Worm (Caenorhabditis elegans) whole organism, late embryonic: ENCODE results near the gene nspg-10.

Experiments
- C38D4.7 ChIP-seq: fragments of 200-800 bp; sonication (Bioruptor generic); optimal IDR thresholded peaks from 2 replicates; lab custom pipeline; 2018; ENCODE audit warnings: mild to moderate bottlenecking, missing genetic modification characterization, moderate library complexity, missing compliant biosample characterization
- K02D7.2 ChIP-seq: sonication (generic microtip); optimal IDR thresholded peaks from 2 replicates; lab custom pipeline; 2017; ENCODE audit warnings: mild to moderate bottlenecking, missing genetic modification characterization, missing compliant biosample characterization
- ama-1 ChIP-seq: fragments of 150-350 bp; optimal IDR thresholded peaks from 2 replicates; lab custom pipeline; 2014
- ceh-22 ChIP-seq: sonication (generic microtip); optimal IDR thresholded peaks from 2 replicates; lab custom pipeline; 2017; ENCODE audit warnings: missing biosample characterization, missing genetic modification characterization
- ceh-31 ChIP-seq: sonication (generic microtip); optimal IDR thresholded peaks from 2 replicates; lab custom pipeline; 2016; ENCODE audit warnings: missing genetic modification characterization, missing compliant biosample characterization
- ceh-34 ChIP-seq: sonication (generic microtip); optimal IDR thresholded peaks from 2 replicates; lab custom pipeline; 2016; ENCODE audit warnings: mild to moderate bottlenecking, missing genetic modification characterization, missing compliant biosample characterization
- ceh-45 ChIP-seq: fragments of 200-800 bp; sonication (Bioruptor generic); IDR thresholded peaks from 2 replicates; pipeline ENCODE4 v1.3.6; 2022; ENCODE audit warnings: missing genetic modification reagents, missing genetic modification characterization, missing compliant biosample characterization
- ceh-6 ChIP-seq: fragments of 200-800 bp; sonication (Bioruptor generic); optimal IDR thresholded peaks from 2 replicates; lab custom pipeline; 2018; ENCODE audit warnings: mild to moderate bottlenecking, missing genetic modification characterization, missing compliant biosample characterization
- che-1 ChIP-seq: sonication (generic microtip); optimal IDR thresholded peaks from 2 replicates; lab custom pipeline; 2016; ENCODE audit warnings: mild to moderate bottlenecking, missing genetic modification characterization, missing compliant biosample characterization
- dve-1 ChIP-seq: sonication (generic microtip); optimal IDR thresholded peaks from 2 replicates; lab custom pipeline; 2017; ENCODE audit warnings: antibody characterized with exemption, mild to moderate bottlenecking, missing genetic modification characterization, missing compliant biosample characterization
- elt-4 ChIP-seq: sonication (generic microtip); optimal IDR thresholded peaks from 2 replicates; lab custom pipeline; 2016; ENCODE audit warnings: missing genetic modification characterization, missing compliant biosample characterization
- fkh-6 ChIP-seq: sonication (generic microtip); optimal IDR thresholded peaks from 2 replicates; lab custom pipeline; 2016; ENCODE audit warnings: missing genetic modification characterization, missing compliant biosample characterization
- hlh-15 ChIP-seq: sonication (generic microtip); optimal IDR thresholded peaks from 2 replicates; lab custom pipeline; 2016; ENCODE audit warnings: missing genetic modification characterization, missing compliant biosample characterization
- hlh-30 ChIP-seq: sonication (generic microtip); optimal IDR thresholded peaks from 2 replicates; lab custom pipeline; 2017; ENCODE audit warnings: antibody characterized with exemption, missing genetic modification characterization, missing compliant biosample characterization; ENCODE audit not compliant: insufficient read depth
- hlh-6 ChIP-seq: sonication (generic microtip); optimal IDR thresholded peaks from 2 replicates; lab custom pipeline; 2016; ENCODE audit warnings: missing genotype, missing genetic modification characterization, missing compliant biosample characterization
- lim-6 ChIP-seq: sonication (generic microtip); optimal IDR thresholded peaks from 2 replicates; lab custom pipeline; 2016; ENCODE audit warnings: missing genetic modification characterization, missing compliant biosample characterization
- mec-3 ChIP-seq: sonication (generic microtip); optimal IDR thresholded peaks from 2 replicates; lab custom pipeline; 2016; ENCODE audit warnings: borderline replicate concordance, missing genetic modification characterization, missing compliant biosample characterization
- nhr-232 ChIP-seq: sonication (generic microtip); optimal IDR thresholded peaks from 2 replicates; lab custom pipeline; 2016; ENCODE audit warnings: missing genetic modification characterization, missing compliant biosample characterization
- npax-4 ChIP-seq: sonication (generic microtip); optimal IDR thresholded peaks from 2 replicates; lab custom pipeline; 2016; ENCODE audit warnings: missing genetic modification characterization, missing compliant biosample characterization
- pag-3 ChIP-seq: sonication (generic microtip); optimal IDR thresholded peaks from 2 replicates; lab custom pipeline; 2016; ENCODE audit warnings: missing compliant biosample characterization, missing genetic modification characterization, borderline replicate concordance
- pat-9 ChIP-seq: fragments of 200-800 bp; sonication (Bioruptor generic); optimal IDR thresholded peaks from 2 replicates; lab custom pipeline; 2018; ENCODE audit warnings: mild to moderate bottlenecking, missing genetic modification characterization, moderate library complexity, missing compliant biosample characterization
- pha-2 ChIP-seq: sonication (generic microtip); optimal IDR thresholded peaks from 2 replicates; lab custom pipeline; 2017; ENCODE audit warnings: mild to moderate bottlenecking, missing genetic modification characterization, missing compliant biosample characterization
- pha-4 ChIP-seq: fragments of 150-350 bp; optimal IDR thresholded peaks from 2 replicates; lab custom pipeline; 2018; ENCODE audit warnings: missing biosample characterization, missing genetic modification reagents, missing genetic modification characterization
- pqm-1 ChIP-seq: sonication (generic microtip); optimal IDR thresholded peaks from 2 replicates; lab custom pipeline; 2016; ENCODE audit warnings: missing genetic modification characterization, missing compliant biosample characterization
- sox-4 ChIP-seq: sonication (generic microtip); optimal IDR thresholded peaks from 2 replicates; lab custom pipeline; 2017; ENCODE audit warnings: mild to moderate bottlenecking, missing genetic modification characterization, inconsistent platforms, missing compliant biosample characterization
- tbx-2 ChIP-seq: sonication (generic microtip); optimal IDR thresholded peaks from 2 replicates; lab custom pipeline; 2016; ENCODE audit warnings: missing genetic modification characterization, missing compliant biosample characterization
- unc-3 ChIP-seq, 2 experiments: fragments of 200-800 bp in 1 of 2; sonication (Bioruptor generic) in 1 of 2; sonication (generic microtip) in 1 of 2; conservative IDR thresholded peaks in 1 of 2; optimal IDR thresholded peaks in 1 of 2; 2 replicates each; pipeline versions ENCODE4 v1.3.6 to Lab custom; 2016 to 2022; ENCODE audit warnings: missing compliant biosample characterization in 2 of 2, missing genetic modification characterization in 2 of 2, missing genetic modification reagents in 1 of 2
- unc-42 ChIP-seq: sonication (generic microtip); optimal IDR thresholded peaks from 2 replicates; lab custom pipeline; 2016; ENCODE audit warnings: missing genotype, missing genetic modification characterization, missing compliant biosample characterization
- unc-55 ChIP-seq: sonication (generic microtip); optimal IDR thresholded peaks from 2 replicates; lab custom pipeline; 2017; ENCODE audit warnings: missing biosample characterization, missing genetic modification reagents, missing genetic modification characterization
- unc-86 ChIP-seq: sonication (generic microtip); optimal IDR thresholded peaks from 2 replicates; lab custom pipeline; 2016; ENCODE audit warnings: missing genetic modification characterization, missing compliant biosample characterization
- zip-5 ChIP-seq: sonication (generic microtip); optimal IDR thresholded peaks from 2 replicates; lab custom pipeline; 2016; ENCODE audit warnings: missing genetic modification characterization, missing compliant biosample characterization
- ztf-16 ChIP-seq: sonication (generic microtip); optimal IDR thresholded peaks from 2 replicates; lab custom pipeline; 2017; ENCODE audit warnings: missing genetic modification characterization, missing compliant biosample characterization

nspg-10 gene

ce11 chrIV:4562599-4563116 is 42.9 kb upstream of the nspg-10 start, which contains the start of gene igeg-1:
igeg-1 (plus strand) TSS chrIV:4562649.
- TF ChIP-seq hlh-30, result no peak

- TF ChIP-seq pha-2 (tag; lab: Kevin White, UChicago) (no peak), ceh-6 (GFP tag; lab: Kevin White, UChicago) (no peak)
Observed at ce11 chrIV:4564541-4564940, 41.0 kb upstream of the nspg-10 start.

ce11 chrIV:4565882-4566281 is 39.7 kb upstream of the nspg-10 start:
- TF ChIP-seq ama-1 (lab: Kevin White, UChicago), result no peak
- TF ChIP-seq hlh-6 (tag; lab: Kevin White, UChicago), result no peak
- TF ChIP-seq ceh-34 (tag; lab: Kevin White, UChicago), result no peak
- TF ChIP-seq pha-2 (tag; lab: Kevin White, UChicago), result no peak
- no peak for TF ChIP-seq pqm-1 (tag; lab: Kevin White, UChicago)

DNA sequence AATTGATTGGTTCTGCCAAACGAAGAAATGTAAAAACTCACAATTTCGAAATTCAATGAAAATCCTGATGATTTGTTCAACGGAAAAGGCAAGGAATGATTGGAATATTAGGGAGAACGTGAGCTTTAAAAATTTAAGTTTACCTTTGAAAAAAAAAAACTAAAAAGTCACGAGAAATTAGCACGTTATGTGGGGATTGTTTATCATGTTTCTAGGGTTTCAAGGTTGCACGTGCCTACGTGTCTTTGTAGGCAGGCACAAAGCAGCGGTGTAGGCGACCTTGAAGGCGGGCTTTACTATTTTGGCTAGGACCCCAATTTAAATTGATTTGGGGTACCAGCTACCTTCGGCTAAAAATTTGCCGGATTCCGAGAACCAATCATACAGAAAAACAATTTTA is 38.2 kb upstream of the nspg-10 start, which contains the start of gene F28E10.4:
Gene F28E10.4, minus strand, starts transcription at position 101 of the 400 bp plus-strand sequence.
- TF ChIP-seq pha-4 (no peak), elt-4 (tag; lab: Kevin White, UChicago) (no peak), hlh-15 (tag; lab: Kevin White, UChicago) (no peak), fkh-6 (no peak), ceh-31 (tag; lab: Kevin White, UChicago) (no peak), ceh-22 (no peak), sox-4 (tag; lab: Kevin White, UChicago) (no peak), pag-3 (tag; lab: Kevin White, UChicago) (no peak)

ce11 chrIV:4568402-4568891 is 37.1 kb upstream of the nspg-10 start, which contains the start of gene F28E10.1:
F28E10.1 (plus strand) TSS chrIV:4568841.
- TF ChIP-seq ceh-31 (tag; lab: Kevin White, UChicago) (peak; percentile 38), tbx-2 (tag; lab: Kevin White, UChicago) (no peak), unc-42 (tag; lab: Kevin White, UChicago) (peak; percentile 86)
- TF ChIP-seq, all 69 proteins: peak for 2

ce11 chrIV:4570599-4570998 is 35.0 kb upstream of the nspg-10 start:
- peak; percentile 89 for TF ChIP-seq unc-42 (tag; lab: Kevin White, UChicago)
- no peak for TF ChIP-seq K02D7.2 (tag; lab: Kevin White, UChicago)
- peak; percentile 19 for TF ChIP-seq unc-55 (GFP tag; lab: Kevin White, UChicago)
- TF ChIP-seq lim-6 (tag; lab: Kevin White, UChicago), result no peak
- TF ChIP-seq elt-4 (tag; lab: Kevin White, UChicago), result no peak
- no peak for TF ChIP-seq pha-4
- TF ChIP-seq unc-86 (tag; lab: Kevin White, UChicago), result no peak
- TF ChIP-seq ceh-34 (tag; lab: Kevin White, UChicago), result peak; percentile 20
- peak; percentile 69 for TF ChIP-seq ceh-31 (tag; lab: Kevin White, UChicago)
- TF ChIP-seq pat-9, result no peak
- TF ChIP-seq ama-1 (lab: Kevin White, UChicago), result no peak

DNA sequence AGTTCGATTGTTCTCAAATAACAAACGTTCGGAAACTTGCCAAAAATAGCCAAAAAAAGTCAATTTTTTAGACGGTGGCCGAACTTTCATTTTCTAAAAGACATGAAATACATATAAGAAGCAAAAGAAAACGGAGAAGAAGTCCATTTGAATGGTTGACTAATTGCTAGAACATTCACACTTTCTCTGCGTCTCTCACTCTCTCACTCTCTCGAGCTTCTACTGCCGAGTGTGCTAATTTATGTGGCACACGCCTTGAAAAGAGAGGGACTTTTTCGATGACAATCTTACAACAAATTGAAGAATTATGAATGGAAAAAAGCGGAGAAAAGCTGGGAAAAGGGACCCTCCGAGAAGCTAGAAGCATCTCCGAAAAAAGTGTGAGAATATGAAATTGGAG is 31.5 kb upstream of the nspg-10 start:
- TF ChIP-seq pha-4, result no peak
- TF ChIP-seq unc-42 (tag; lab: Kevin White, UChicago), result no peak
- TF ChIP-seq zip-5, result no peak
- no peak for TF ChIP-seq mec-3 (tag; lab: Kevin White, UChicago)
- no peak for TF ChIP-seq ceh-6 (GFP tag; lab: Kevin White, UChicago)
- TF ChIP-seq che-1, result no peak
- no peak for TF ChIP-seq dve-1 (tag; lab: Kevin White, UChicago)

ce11 chrIV:4576847-4577246 is 28.7 kb upstream of the nspg-10 start:
- no peak for TF ChIP-seq nhr-232
- TF ChIP-seq C38D4.7 (GFP tag; lab: Kevin White, UChicago), result no peak
- no peak for TF ChIP-seq hlh-15 (tag; lab: Kevin White, UChicago)
- TF ChIP-seq dve-1 (tag; lab: Kevin White, UChicago), result no peak
- TF ChIP-seq ztf-16, result no peak
- TF ChIP-seq ama-1 (lab: Kevin White, UChicago), result no peak
- TF ChIP-seq ceh-45 (GFP tag; lab: Robert Waterston, UW), result no peak
- no peak for TF ChIP-seq unc-3 (GFP tag; conservative IDR thresholded peaks at IDR 0.05; lab: Robert Waterston, UW)
- no peak for TF ChIP-seq unc-3 (tag; optimal IDR thresholded peaks at IDR 0.05; lab: Kevin White, UChicago)
- no peak for TF ChIP-seq hlh-30
- TF ChIP-seq npax-4 (tag; lab: Kevin White, UChicago), result no peak
- TF ChIP-seq sox-4 (tag; lab: Kevin White, UChicago), result no peak
- no peak for TF ChIP-seq K02D7.2 (tag; lab: Kevin White, UChicago)
